Fruit fly (Drosophila melanogaster) whole organism, embryonic: ENCODE measurements around the gene dod.

Experiments
- B-H1 ChIP-seq: fragments of 200-800 bp; sonication (Bioruptor generic); IDR thresholded peaks from 3 replicates; pipeline ENCODE4 v1.3.6; 2022; ENCODE audit warnings: missing biosample characterization, missing genetic modification characterization
- BtbVII ChIP-seq: fragments of 200-800 bp; sonication (Bioruptor generic); optimal IDR thresholded peaks from 3 replicates; lab custom pipeline; 2017; ENCODE audit warnings: missing biosample characterization, mild to moderate bottlenecking, missing genetic modification characterization
- CG10543 ChIP-seq: fragments of 200-800 bp; sonication (Bioruptor generic); optimal IDR thresholded peaks from 3 replicates; lab custom pipeline; 2017; ENCODE audit warnings: missing biosample characterization, mild to moderate bottlenecking, missing genetic modification characterization, moderate library complexity
- CG11456 ChIP-seq: fragments of 200-800 bp; sonication (Bioruptor generic); IDR thresholded peaks from 3 replicates; pipeline ENCODE4 v1.3.6; 2022; ENCODE audit warnings: missing biosample characterization, missing genetic modification characterization
- CG11504 ChIP-seq: fragments of 200-800 bp; sonication (Bioruptor generic); optimal IDR thresholded peaks from 3 replicates; lab custom pipeline; 2019; ENCODE audit warnings: missing biosample characterization, mild to moderate bottlenecking, missing genetic modification characterization, moderate library complexity
- CG11560 ChIP-seq: fragments of 200-800 bp; sonication (Bioruptor generic); IDR thresholded peaks from 3 replicates; pipeline ENCODE4 v1.3.6; 2022; ENCODE audit warnings: missing biosample characterization, missing genetic modification characterization
- CG12744 ChIP-seq: fragments of 200-800 bp; sonication (Bioruptor generic); optimal IDR thresholded peaks from 2 replicates; lab custom pipeline; 2016; ENCODE audit warnings: missing biosample characterization, missing genetic modification characterization
- CG13424 ChIP-seq: fragments of 200-800 bp; sonication (Bioruptor generic); optimal IDR thresholded peaks from 2 replicates; lab custom pipeline; 2019; ENCODE audit warnings: missing biosample characterization, mild to moderate bottlenecking, missing genetic modification characterization, moderate library complexity
- CG1529 ChIP-seq: fragments of 200-800 bp; sonication (Bioruptor generic); optimal IDR thresholded peaks from 3 replicates; lab custom pipeline; 2018; ENCODE audit warnings: missing biosample characterization, missing genetic modification characterization
- CG17912 ChIP-seq: fragments of 200-800 bp; sonication (Bioruptor generic); optimal IDR thresholded peaks from 2 replicates; lab custom pipeline; 2018; ENCODE audit warnings: missing biosample characterization, mild to moderate bottlenecking, missing genetic modification characterization
- CG18476 ChIP-seq: fragments of 200-800 bp; sonication (Bioruptor generic); optimal IDR thresholded peaks from 2 replicates; lab custom pipeline; 2016; ENCODE audit warnings: missing biosample characterization, mild to moderate bottlenecking, missing genetic modification characterization
- CG2116 ChIP-seq: fragments of 200-800 bp; sonication (Bioruptor generic); optimal IDR thresholded peaks from 3 replicates; lab custom pipeline; 2018; ENCODE audit warnings: missing biosample characterization, mild to moderate bottlenecking, missing genetic modification characterization
- CG30403 ChIP-seq: fragments of 200-800 bp; sonication (Bioruptor generic); optimal IDR thresholded peaks from 3 replicates; lab custom pipeline; 2016; ENCODE audit warnings: missing biosample characterization, missing genetic modification characterization
- CG31388 ChIP-seq: fragments of 200-800 bp; sonication (Bioruptor generic); optimal IDR thresholded peaks from 2 replicates; lab custom pipeline; 2016; ENCODE audit warnings: missing biosample characterization, missing genetic modification characterization
- CG31441 ChIP-seq: fragments of 200-800 bp; sonication (Bioruptor generic); IDR thresholded peaks from 2 replicates; pipeline ENCODE4 v1.3.6; 2022; ENCODE audit warnings: missing biosample characterization, missing genetic modification characterization
- CG32767 ChIP-seq: fragments of 200-800 bp; sonication (Bioruptor generic); IDR thresholded peaks from 2 replicates; pipeline ENCODE4 v1.3.6; 2022; ENCODE audit warnings: missing biosample characterization, missing genetic modification characterization
- CG4282 ChIP-seq: fragments of 200-800 bp; sonication (Bioruptor generic); optimal IDR thresholded peaks from 2 replicates; lab custom pipeline; 2016; ENCODE audit warnings: missing biosample characterization, missing genetic modification characterization
- CG4328 ChIP-seq: fragments of 200-800 bp; sonication (Bioruptor generic); optimal IDR thresholded peaks from 3 replicates; lab custom pipeline; 2017; ENCODE audit warnings: missing biosample characterization, missing genetic modification reagents, missing genetic modification characterization
- CG7556 ChIP-seq: fragments of 200-800 bp; sonication (Bioruptor generic); optimal IDR thresholded peaks from 2 replicates; lab custom pipeline; 2017; ENCODE audit warnings: missing biosample characterization, mild to moderate bottlenecking, missing genetic modification characterization
- CG7745 ChIP-seq: fragments of 200-800 bp; sonication (Bioruptor generic); optimal IDR thresholded peaks from 2 replicates; lab custom pipeline; 2018; ENCODE audit warnings: missing biosample characterization, mild to moderate bottlenecking, missing genetic modification characterization, moderate library complexity
- CG7963 ChIP-seq: fragments of 200-800 bp; sonication (Bioruptor generic); IDR thresholded peaks from 3 replicates; pipeline ENCODE4 v1.3.6; 2022; ENCODE audit warnings: missing biosample characterization, missing genetic modification characterization; ENCODE audit not compliant: partially characterized antibody
- CG9876 ChIP-seq: fragments of 200-800 bp; sonication (Bioruptor generic); optimal IDR thresholded peaks from 2 replicates; lab custom pipeline; 2016; ENCODE audit warnings: missing biosample characterization, missing genetic modification characterization
- Chrac-16 ChIP-seq: fragments of 200-800 bp; sonication (Bioruptor generic); optimal IDR thresholded peaks from 3 replicates; lab custom pipeline; 2016; ENCODE audit warnings: missing biosample characterization, missing genetic modification characterization
- Dfd ChIP-seq, 2 experiments: fragments of >200 bp; optimal IDR thresholded peaks; 2 replicates each; lab custom pipeline; 2017; ENCODE audit warnings: missing biosample characterization in 2 of 2, missing genetic modification characterization in 2 of 2
- Dll ChIP-seq: fragments of 200-800 bp; sonication (Bioruptor generic); IDR thresholded peaks from 4 replicates; pipeline ENCODE4 v1.3.6; 2022; ENCODE audit warnings: missing biosample characterization, missing genetic modification characterization; ENCODE audit not compliant: partially characterized antibody
- Ets65A ChIP-seq: fragments of 200-800 bp; sonication (Bioruptor generic); peaks from one replicate; lab custom pipeline; 2016; ENCODE audit warnings: missing biosample characterization, missing genetic modification characterization
- Meics ChIP-seq: fragments of 200-800 bp; sonication (Bioruptor generic); optimal IDR thresholded peaks from 2 replicates; lab custom pipeline; 2017; ENCODE audit warnings: missing biosample characterization, mild to moderate bottlenecking, missing genetic modification characterization
- NK7.1 ChIP-seq: fragments of 200-800 bp; sonication (Bioruptor generic); optimal IDR thresholded peaks from 3 replicates; lab custom pipeline; 2016; ENCODE audit warnings: missing biosample characterization, missing genetic modification characterization
- Rfx ChIP-seq: fragments of 200-800 bp; sonication (Bioruptor generic); IDR thresholded peaks from 2 replicates; pipeline ENCODE4 v1.3.6; 2022; ENCODE audit warnings: missing biosample characterization, missing genetic modification characterization
- Sin3A ChIP-seq: fragments of >200 bp; optimal IDR thresholded peaks from 2 replicates; lab custom pipeline; 2018
- Sox102F ChIP-seq: fragments of 200-800 bp; sonication (Bioruptor generic); optimal IDR thresholded peaks from 2 replicates; lab custom pipeline; 2018; ENCODE audit warnings: missing biosample characterization, mild to moderate bottlenecking, missing genetic modification characterization, moderate library complexity
- Taf1 ChIP-seq: fragments of 200-800 bp; sonication (Bioruptor generic); IDR thresholded peaks from 2 replicates; pipeline ENCODE4 v1.3.6; 2022; ENCODE audit warnings: missing biosample characterization, missing genetic modification characterization
- ab ChIP-seq: fragments of 200-800 bp; sonication (Bioruptor generic); optimal IDR thresholded peaks from 2 replicates; lab custom pipeline; 2016; ENCODE audit warnings: missing biosample characterization, missing genetic modification characterization
- ato ChIP-seq: fragments of 200-800 bp; sonication (Bioruptor generic); IDR thresholded peaks from 2 replicates; pipeline ENCODE4 v1.3.6; 2022; ENCODE audit warnings: missing biosample characterization, missing genetic modification characterization; ENCODE audit not compliant: partially characterized antibody
- dmrt99B ChIP-seq: fragments of 200-800 bp; sonication (Bioruptor generic); optimal IDR thresholded peaks from 2 replicates; lab custom pipeline; 2018; ENCODE audit warnings: missing biosample characterization, mild to moderate bottlenecking, missing genetic modification characterization, moderate library complexity
- emc ChIP-seq: fragments of 200-800 bp; sonication (Bioruptor generic); optimal IDR thresholded peaks from 2 replicates; lab custom pipeline; 2016; ENCODE audit warnings: missing biosample characterization, missing genetic modification characterization
- eve ChIP-seq, 2 experiments: fragments of >200 bp; optimal IDR thresholded peaks; 2 replicates each; lab custom pipeline; 2017; ENCODE audit warnings: missing biosample characterization in 2 of 2, missing genetic modification characterization in 2 of 2
- fd64A ChIP-seq: fragments of 200-800 bp; sonication (Bioruptor generic); optimal IDR thresholded peaks from 3 replicates; lab custom pipeline; 2018; ENCODE audit warnings: missing biosample characterization, mild to moderate bottlenecking, missing genetic modification characterization
- ftz-f1 ChIP-seq: fragments of 200-800 bp; sonication (Bioruptor generic); optimal IDR thresholded peaks from 2 replicates; lab custom pipeline; 2016; ENCODE audit warnings: missing biosample characterization, missing genetic modification characterization
- jing ChIP-seq: fragments of 200-800 bp; sonication (Bioruptor generic); optimal IDR thresholded peaks from 2 replicates; lab custom pipeline; 2018; ENCODE audit warnings: missing biosample characterization, mild to moderate bottlenecking, missing genetic modification characterization
- klu ChIP-seq: fragments of 200-800 bp; sonication (Bioruptor generic); IDR thresholded peaks from 2 replicates; pipeline ENCODE4 v1.3.6; 2022; ENCODE audit warnings: missing biosample characterization, missing genetic modification characterization
- lilli ChIP-seq: fragments of 200-800 bp; sonication (Bioruptor generic); optimal IDR thresholded peaks from 3 replicates; lab custom pipeline; 2016; ENCODE audit warnings: missing biosample characterization, missing genetic modification characterization
- lmd ChIP-seq: fragments of 200-800 bp; sonication (Bioruptor generic); IDR thresholded peaks from 2 replicates; pipeline ENCODE4 v1.3.6; 2022; ENCODE audit warnings: missing biosample characterization, missing genetic modification characterization
- mld ChIP-seq: fragments of 200-800 bp; sonication (Bioruptor generic); IDR thresholded peaks from 3 replicates; pipeline ENCODE4 v1.3.6; 2022; ENCODE audit warnings: missing biosample characterization, missing genetic modification characterization; ENCODE audit not compliant: partially characterized antibody
- odd ChIP-seq: fragments of 200-800 bp; sonication (Bioruptor generic); optimal IDR thresholded peaks from 2 replicates; lab custom pipeline; 2017; ENCODE audit warnings: missing biosample characterization, mild to moderate bottlenecking, missing genetic modification characterization
- p53 ChIP-seq: fragments of 200-800 bp; sonication (Bioruptor generic); optimal IDR thresholded peaks from 2 replicates; lab custom pipeline; 2016; ENCODE audit warnings: missing biosample characterization, missing genetic modification characterization
- pfk ChIP-seq: fragments of 200-800 bp; sonication (Bioruptor generic); optimal IDR thresholded peaks from 2 replicates; lab custom pipeline; 2018; ENCODE audit warnings: missing biosample characterization, mild to moderate bottlenecking, missing genetic modification characterization, moderate library complexity
- pita ChIP-seq: fragments of 200-800 bp; sonication (Bioruptor generic); optimal IDR thresholded peaks from 2 replicates; lab custom pipeline; 2017; ENCODE audit warnings: missing biosample characterization, mild to moderate bottlenecking, missing genetic modification characterization
- ranshi ChIP-seq: fragments of 200-800 bp; sonication (Bioruptor generic); IDR thresholded peaks from 2 replicates; pipeline ENCODE4 v1.3.6; 2022; ENCODE audit warnings: missing biosample characterization, missing genetic modification characterization
- sim ChIP-seq: fragments of 200-800 bp; sonication (Bioruptor generic); IDR thresholded peaks from 2 replicates; pipeline ENCODE4 v1.3.6; 2022; ENCODE audit warnings: missing biosample characterization, missing genetic modification characterization
- toy ChIP-seq: fragments of 200-800 bp; sonication (Bioruptor generic); IDR thresholded peaks from 2 replicates; pipeline ENCODE4 v1.3.6; 2022; ENCODE audit warnings: missing biosample characterization, missing genetic modification characterization
- usp ChIP-seq: fragments of >200 bp; optimal IDR thresholded peaks from 2 replicates; lab custom pipeline; 2017; ENCODE audit warnings: missing biosample characterization, missing genetic modification characterization
- yki ChIP-seq: fragments of >200 bp; optimal IDR thresholded peaks from 3 replicates; lab custom pipeline; 2018

dod gene

DNA sequence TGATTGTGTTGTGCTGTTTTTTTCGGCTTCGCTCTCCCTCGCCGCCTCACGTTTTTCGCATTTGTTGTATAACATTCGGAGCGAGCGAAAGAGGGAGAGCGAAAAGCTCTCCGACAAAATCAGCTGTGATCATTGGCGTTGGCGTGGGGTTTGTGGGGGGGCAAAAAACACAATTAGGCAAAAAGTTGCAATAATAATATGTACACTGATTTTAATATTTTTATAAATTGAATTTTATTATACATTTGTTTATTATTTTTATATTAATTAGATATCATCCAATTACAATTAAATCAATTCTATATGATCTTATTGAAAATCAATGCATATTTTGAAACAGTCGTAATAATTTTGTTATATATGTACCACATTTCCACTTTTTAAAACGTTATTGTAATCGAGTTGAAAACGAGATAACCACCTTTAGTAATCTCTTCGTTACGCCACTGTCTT is 30.5 kb downstream of the dod start (continued):
- TF ChIP-seq pita (no peak), fd64A (no peak), CG11456 (GFP tag; lab: Robert Waterston, UW) (no peak), Ets65A (no peak), CG1529 (GFP tag; lab: Kevin White, UChicago) (no peak), ato (GFP tag; lab: Robert Waterston, UW) (no peak), ftz-f1 (no peak), BtbVII (GFP tag; lab: Kevin White, UChicago) (no peak), CG9876 (no peak), p53 (GFP tag; lab: Kevin White, UChicago) (no peak), CG31441 (no peak; the same call in 1 of the 2 replicates), emc (GFP tag; lab: Kevin White, UChicago) (no peak), CG4282 (GFP tag; lab: Kevin White, UChicago) (no peak), odd (GFP tag; lab: Kevin White, UChicago) (peak; percentile 18), pfk (GFP tag; lab: Kevin White, UChicago) (no peak), Dfd (GFP tag; optimal IDR thresholded peaks at IDR 0.05; lab: Kevin White, UChicago) (no peak), CG11504 (peak; percentile 69), B-H1 (GFP tag; lab: Robert Waterston, UW) (no peak), ab (GFP tag; lab: Kevin White, UChicago) (no peak), dmrt99B (tag; lab: Kevin White, UChicago) (peak; percentile 64), CG10543 (GFP tag; lab: Kevin White, UChicago) (no peak), CG2116 (GFP tag; lab: Kevin White, UChicago) (no peak), Sox102F (peak; percentile 47), CG12744 (GFP tag; lab: Kevin White, UChicago) (no peak), lmd (GFP tag; lab: Robert Waterston, UW) (peak; percentile 47; the same call in 1 of the 2 replicates), CG32767 (GFP tag; lab: Robert Waterston, UW) (no peak), CG7963 (GFP tag; lab: Robert Waterston, UW) (no peak), CG31388 (no peak), CG4328 (GFP tag; lab: Kevin White, UChicago) (no peak), jing (GFP tag; lab: Kevin White, UChicago) (no peak), Sin3A (lab: Kevin White, UChicago) (no peak), Meics (GFP tag; lab: Kevin White, UChicago) (peak; percentile 74), Dll (GFP tag; lab: Robert Waterston, UW) (no peak), mld (GFP tag; lab: Robert Waterston, UW) (no peak), eve (GFP tag; optimal IDR thresholded peaks at IDR 0.05; lab: Kevin White, UChicago) (no peak), yki (no peak), Rfx (GFP tag; lab: Robert Waterston, UW) (peak; percentile 57), lilli (peak; percentile 28), sim (no peak), Chrac-16 (GFP tag; lab: Kevin White, UChicago) (peak; percentile 6), CG18476 (GFP tag; lab: Kevin White, UChicago) (no peak), CG17912 (no peak), CG30403 (peak; percentile 44), Taf1 (no peak), ranshi (0 out of 2 replicates have a peak, but pooled peaks have one; percentile 12), toy (no peak), CG11560 (tag; lab: Robert Waterston, UW) (no peak), usp (GFP tag; lab: Kevin White, UChicago) (no peak), CG13424 (tag; lab: Kevin White, UChicago) (peak; percentile 57), CG7556 (GFP tag; lab: Kevin White, UChicago) (peak; percentile 70), klu (no peak), CG7745 (no peak), NK7.1 (no peak)
